Worm (Caenorhabditis elegans): ENCODE results near the gene C54D10.13.

DNA sequence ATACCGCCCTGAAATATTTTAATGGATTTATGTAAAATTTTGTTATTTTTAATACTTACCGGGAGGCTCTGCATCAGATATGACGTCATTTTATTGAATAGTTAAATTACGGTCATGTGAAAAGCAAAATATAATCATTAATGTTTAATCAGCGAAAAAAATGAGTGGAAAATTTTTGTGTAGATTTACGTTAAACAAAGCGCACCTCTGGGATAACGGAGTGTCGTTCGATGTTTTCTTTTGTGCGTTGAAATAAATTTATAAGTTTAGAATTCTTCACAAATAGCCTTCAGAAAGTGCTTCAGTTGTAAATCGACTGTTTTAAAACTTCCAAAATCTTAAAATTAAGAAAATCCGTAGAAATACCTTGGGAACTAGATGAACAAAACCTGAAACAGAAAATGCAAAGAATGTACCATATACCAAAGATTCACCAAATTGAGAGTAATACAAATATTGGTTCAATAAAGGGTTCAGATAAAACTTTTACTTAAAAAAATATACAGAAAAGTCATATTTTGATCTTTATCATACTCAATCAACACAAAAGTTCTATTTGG lies 31.3 kb downstream of the C54D10.13 start, which contains the start of the genes K01D12.20 and miga-1:
- TF ChIP-seq pha-4 (tag; optimal IDR thresholded peaks at IDR 0.05), result no peak
- no peak for TF ChIP-seq unc-62 (GFP tag; optimal IDR thresholded peaks at IDR 0.05)
- no peak for TF ChIP-seq blmp-1 (tag; optimal IDR thresholded peaks at IDR 0.05)
- TF ChIP-seq nhr-76 (tag; optimal IDR thresholded peaks at IDR 0.05), result no peak
- TF ChIP-seq elt-3 (tag; optimal IDR thresholded peaks at IDR 0.05), result no peak
- no peak for TF ChIP-seq lsy-2 (tag; optimal IDR thresholded peaks at IDR 0.05)
- TF ChIP-seq lin-13 (tag; optimal IDR thresholded peaks at IDR 0.05), result no peak
- no peak for TF ChIP-seq nhr-28 (tag; optimal IDR thresholded peaks at IDR 0.05)

Measured in whole organism, mixed stage, embryonic.